Worm (Caenorhabditis elegans) whole organism, midembryonic: ENCODE data around the gene lgc-32.

Source experiments
- T22C8.4 ChIP-seq: fragments of 200-800 bp; sonication (Bioruptor generic); IDR thresholded peaks from 2 replicates; pipeline ENCODE4 v1.3.6; 2022; ENCODE audit warnings: missing genetic modification characterization, missing compliant biosample characterization
- cog-1 ChIP-seq: sonication (generic microtip); optimal IDR thresholded peaks from 2 replicates; lab custom pipeline; 2016; ENCODE audit warnings: missing genetic modification characterization, missing compliant biosample characterization
- flt-1 ChIP-seq: fragments of 200-800 bp; sonication (Bioruptor generic); IDR thresholded peaks from 2 replicates; pipeline ENCODE4 v1.3.6; 2022; ENCODE audit warnings: missing genetic modification characterization, missing compliant biosample characterization
- klf-2 ChIP-seq: fragments of 200-800 bp; sonication (Bioruptor generic); conservative IDR thresholded peaks from 2 replicates; pipeline ENCODE4 v1.3.6; 2022; ENCODE audit warnings: missing genetic modification reagents, missing genetic modification characterization, missing compliant biosample characterization
- med-1 ChIP-seq: sonication (generic microtip); optimal IDR thresholded peaks from 2 replicates; lab custom pipeline; 2017; ENCODE audit warnings: missing genetic modification characterization, mild to moderate bottlenecking, missing compliant biosample characterization, antibody characterized with exemption, missing genetic modification reagents; ENCODE audit not compliant: insufficient read depth
- ztf-23 ChIP-seq: fragments of 200-800 bp; sonication (Bioruptor generic); IDR thresholded peaks from 2 replicates; pipeline ENCODE4 v1.3.6; 2022; ENCODE audit warnings: missing genetic modification reagents, missing genetic modification characterization, missing compliant biosample characterization

DNA sequence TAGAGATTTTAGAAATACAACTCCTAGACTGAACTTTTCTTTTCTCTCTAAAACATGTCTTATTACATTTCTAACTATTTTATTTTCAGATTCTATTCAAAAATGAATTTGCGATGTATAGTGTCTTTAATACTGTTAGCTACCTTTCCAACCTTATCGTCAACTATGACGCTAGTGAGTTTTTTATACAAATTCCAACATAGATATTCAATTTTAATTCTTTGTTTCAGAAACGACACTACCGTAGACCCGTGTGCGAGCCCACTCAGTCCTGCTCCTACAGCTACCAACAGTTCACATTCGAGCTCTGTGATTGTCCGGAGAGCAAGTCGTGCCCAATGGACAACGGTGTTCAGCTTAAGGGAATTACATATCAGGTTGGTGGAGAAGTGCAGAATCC lies 42.8 kb upstream of the lgc-32 start, which contains the start of gene M6.4:
- no peak for TF ChIP-seq med-1 (GFP tag; lab: Kevin White, UChicago)
- no peak for TF ChIP-seq flt-1 (GFP tag; lab: Robert Waterston, UW)
- TF ChIP-seq T22C8.4 (GFP tag; lab: Robert Waterston, UW), result no peak
- no peak for TF ChIP-seq klf-2 (GFP tag; lab: Robert Waterston, UW)
- no peak for TF ChIP-seq cog-1 (tag; lab: Kevin White, UChicago)
- no peak for TF ChIP-seq ztf-23 (GFP tag; lab: Robert Waterston, UW)
